Worm (Caenorhabditis elegans) whole organism, mixed stage, embryonic: ENCODE results near the gene nsph-4.1.

Source experiments
- ceh-83 ChIP-seq: fragments of 200-800 bp; sonication (Bioruptor generic); optimal IDR thresholded peaks from 2 replicates; lab custom pipeline; 2018; ENCODE audit warnings: mild to moderate bottlenecking, missing genetic modification characterization, missing compliant biosample characterization
- ham-2 ChIP-seq: fragments of 200-800 bp; sonication (Bioruptor generic); optimal IDR thresholded peaks from 2 replicates; lab custom pipeline; 2018; ENCODE audit warnings: mild to moderate bottlenecking, missing genetic modification characterization, missing compliant biosample characterization
- mls-2 ChIP-seq: sonication (generic microtip); optimal IDR thresholded peaks from 2 replicates; lab custom pipeline; 2016; ENCODE audit warnings: mild to moderate bottlenecking, missing genetic modification characterization, moderate library complexity, missing compliant biosample characterization
- nhr-237 ChIP-seq: fragments of 150-350 bp; optimal IDR thresholded peaks from 2 replicates; lab custom pipeline; 2014; ENCODE audit warnings: missing biosample characterization, missing genetic modification characterization
- nhr-76 ChIP-seq: sonication (generic microtip); optimal IDR thresholded peaks from 2 replicates; lab custom pipeline; 2017; ENCODE audit warnings: missing biosample characterization, missing genetic modification characterization
- unc-39 ChIP-seq: fragments of 150-350 bp; optimal IDR thresholded peaks from 2 replicates; lab custom pipeline; 2014; ENCODE audit warnings: missing biosample characterization, missing genetic modification characterization

ce11 chrIV:5204573-5204972 lies 22.1 kb upstream of the nsph-4.1 start, which contains the start of gene tni-4:
- no peak for TF ChIP-seq nhr-76 (tag; lab: Kevin White, UChicago)
- no peak for TF ChIP-seq ceh-83
- no peak for TF ChIP-seq mls-2 (tag; lab: Kevin White, UChicago)
- TF ChIP-seq unc-39 (tag; lab: Kevin White, UChicago) = no peak
- no peak for TF ChIP-seq ham-2 (GFP tag; lab: Kevin White, UChicago)
- TF ChIP-seq nhr-237 (tag; lab: Kevin White, UChicago) = no peak
